Worm (Caenorhabditis elegans): ENCODE measurements around the gene pqn-87.
A peak's percentile ranks its signal among the peaks of the same experiment; 100 is the strongest.

The pqn-87 gene

DNA sequence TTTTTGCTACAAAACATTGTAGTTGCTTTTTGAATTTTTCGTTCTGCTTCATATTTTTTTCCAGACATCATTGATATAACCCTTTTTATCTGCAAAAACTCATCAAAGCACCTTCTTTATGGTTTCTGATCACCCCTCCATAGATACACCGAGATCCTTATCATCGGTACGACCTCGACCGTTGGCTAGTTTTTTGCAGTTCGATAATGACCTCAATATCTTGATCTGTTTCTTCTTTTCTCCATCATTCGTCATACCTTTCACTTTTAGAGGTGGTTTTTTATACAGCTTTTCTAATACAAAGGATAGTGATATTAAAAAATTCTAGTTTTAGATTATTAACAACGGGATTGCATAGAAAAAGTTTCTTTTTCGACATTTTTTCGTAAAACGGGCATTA lies 14.6 kb upstream of the pqn-87 start (continued):
- TF ChIP-seq elt-1 (tag; optimal IDR thresholded peaks at IDR 0.05), result peak; percentile 50
- TF ChIP-seq nhr-12 (tag; optimal IDR thresholded peaks at IDR 0.05), result no peak
- no peak for TF ChIP-seq Y55F3AM.14 (GFP tag; optimal IDR thresholded peaks at IDR 0.05)

DNA sequence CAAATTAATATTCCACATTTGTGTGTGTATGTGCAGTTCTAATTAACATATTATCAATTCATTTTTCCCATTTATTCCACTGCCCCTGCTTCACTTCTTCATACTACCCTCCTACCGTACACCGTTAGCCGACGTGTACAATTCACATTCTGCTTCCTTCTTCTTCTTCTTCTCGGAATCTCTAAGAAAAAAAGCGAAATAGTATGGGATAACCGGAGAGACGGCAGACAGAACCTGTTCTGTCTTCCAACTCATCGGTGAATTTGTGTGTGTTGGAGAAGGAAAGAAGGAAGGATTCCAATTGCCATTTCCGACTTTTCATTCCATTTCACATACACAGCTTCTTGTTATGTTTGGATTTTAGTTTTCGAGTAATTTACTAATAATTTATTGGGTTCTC lies 12.7 kb upstream of the pqn-87 start:
- TF ChIP-seq Y55F3AM.14 (GFP tag; optimal IDR thresholded peaks at IDR 0.05) (no peak), fos-1 (tag; optimal IDR thresholded peaks at IDR 0.05) (peak; percentile 52), nhr-6 (tag; optimal IDR thresholded peaks at IDR 0.05) (no peak), lin-11 (tag; optimal IDR thresholded peaks at IDR 0.05) (no peak), unc-55 (GFP tag; optimal IDR thresholded peaks at IDR 0.05) (no peak), nhr-25 (tag; optimal IDR thresholded peaks at IDR 0.05) (peak; percentile 46), R02D3.7 (tag; optimal IDR thresholded peaks at IDR 0.05) (no peak), egl-27 (tag; optimal IDR thresholded peaks at IDR 0.05) (peak; percentile 26), nhr-21 (tag; optimal IDR thresholded peaks at IDR 0.05) (peak; percentile 26), ama-1 (optimal IDR thresholded peaks at IDR 0.05) (no peak), unc-62 (GFP tag; optimal IDR thresholded peaks at IDR 0.05) (no peak), lin-13 (GFP tag; optimal IDR thresholded peaks at IDR 0.05) (no peak), nhr-10 (tag; optimal IDR thresholded peaks at IDR 0.05) (no peak), lsy-2 (tag; optimal IDR thresholded peaks at IDR 0.05) (peak in 1 of 2 experiments; percentile 67), alr-1 (tag; optimal IDR thresholded peaks at IDR 0.05) (no peak)

DNA sequence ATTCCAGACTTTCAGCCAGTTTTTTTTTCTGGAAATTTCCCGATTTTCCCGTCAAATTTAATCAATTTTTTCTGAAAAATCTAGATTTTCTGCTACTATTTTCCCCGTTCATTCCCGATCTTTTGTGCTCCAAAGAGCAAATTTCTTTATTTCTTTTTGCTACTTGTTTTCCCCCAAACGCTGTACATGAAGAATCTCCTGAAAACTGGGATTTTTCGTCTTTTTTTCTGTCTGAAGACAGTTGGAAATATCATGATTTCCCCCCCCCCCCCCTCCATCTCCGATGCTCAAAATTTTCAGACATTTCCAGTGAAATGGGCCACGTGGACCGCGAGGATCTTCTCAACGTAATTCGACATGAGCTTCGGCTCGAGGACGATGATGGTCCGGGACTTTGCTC lies 3.1 kb upstream of the pqn-87 start, which contains the start of gene sinh-1:
sinh-1 (plus strand) TSS at position 301 of the 400 bp plus-strand sequence.
- TF ChIP-seq nhr-23 (tag; optimal IDR thresholded peaks at IDR 0.05), result no peak
- TF ChIP-seq nhr-12 (tag; optimal IDR thresholded peaks at IDR 0.05), result no peak
- TF ChIP-seq nhr-21 (tag; optimal IDR thresholded peaks at IDR 0.05), result no peak

DNA sequence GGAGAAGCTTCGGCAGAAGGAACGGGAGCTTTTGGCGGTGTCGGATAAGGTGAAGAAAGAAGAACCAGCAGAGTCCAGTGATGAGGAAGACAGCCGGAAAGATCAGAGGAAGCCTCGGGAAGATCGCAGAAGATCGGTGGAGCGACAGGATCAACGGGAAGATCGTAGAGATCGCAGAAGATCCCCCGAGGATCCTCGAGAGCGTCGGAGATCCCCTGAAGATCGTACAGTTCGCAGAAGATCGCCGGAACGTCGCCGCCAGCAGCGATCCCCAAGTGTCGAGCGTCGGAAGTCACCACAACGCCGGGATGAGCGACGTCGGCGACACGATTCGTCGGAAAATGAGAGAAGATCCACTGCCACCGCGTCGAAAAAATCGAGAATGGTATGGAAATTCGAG lies 1.3 kb upstream of the pqn-87 start:
- TF ChIP-seq nhr-21 (tag; optimal IDR thresholded peaks at IDR 0.05), result no peak
- TF ChIP-seq ztf-11 (tag; optimal IDR thresholded peaks at IDR 0.05), result no peak
- TF ChIP-seq C34F6.9 (tag; optimal IDR thresholded peaks at IDR 0.05), result no peak
- no peak for TF ChIP-seq egl-27 (tag; optimal IDR thresholded peaks at IDR 0.05)
- TF ChIP-seq F13H6.1 (tag; optimal IDR thresholded peaks at IDR 0.05), result no peak
- TF ChIP-seq lsy-2 (tag; optimal IDR thresholded peaks at IDR 0.05), result no peak
- no peak for TF ChIP-seq fos-1 (tag; optimal IDR thresholded peaks at IDR 0.05)
- no peak for TF ChIP-seq unc-39 (tag; optimal IDR thresholded peaks at IDR 0.05)
- TF ChIP-seq sem-4 (tag; optimal IDR thresholded peaks at IDR 0.05), result no peak

DNA sequence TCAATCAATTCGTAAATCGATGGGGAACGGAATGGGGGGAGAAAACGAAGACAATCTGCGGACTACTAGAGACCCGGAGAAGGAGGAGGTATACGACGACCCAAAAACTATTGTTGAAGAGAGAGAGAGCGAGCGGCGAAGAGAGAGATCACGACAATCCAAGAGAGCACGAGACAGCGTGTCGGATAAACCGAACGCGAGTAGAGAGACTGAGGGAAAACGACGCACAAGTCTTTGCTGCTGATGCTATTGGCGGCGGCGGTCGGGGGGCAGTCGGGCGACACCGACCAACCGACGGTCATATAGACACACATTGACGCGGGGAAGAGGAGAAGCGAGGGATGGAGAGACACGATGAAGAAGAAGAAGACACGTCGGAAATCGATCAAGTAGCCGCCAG lies 2.4 kb downstream of the pqn-87 start:
- TF ChIP-seq fos-1 (tag; optimal IDR thresholded peaks at IDR 0.05) (peak; percentile 79), nhr-21 (tag; optimal IDR thresholded peaks at IDR 0.05) (peak; percentile 57), gmeb-1 (tag; optimal IDR thresholded peaks at IDR 0.05) (peak; percentile 54), blmp-1 (tag; optimal IDR thresholded peaks at IDR 0.05; ENCODE audit: insufficient read depth) (peak; percentile 62), ztf-1 (GFP tag; conservative IDR thresholded peaks at IDR 0.05) (no peak), elt-1 (tag; optimal IDR thresholded peaks at IDR 0.05) (no peak), ztf-4 (tag; optimal IDR thresholded peaks at IDR 0.05) (peak; percentile 5), lin-11 (tag; optimal IDR thresholded peaks at IDR 0.05) (peak; percentile 66), mdl-1 (tag; optimal IDR thresholded peaks at IDR 0.05) (peak; percentile 53 to 57), ceh-16 (tag; optimal IDR thresholded peaks at IDR 0.05) (no peak), crh-2 (tag; optimal IDR thresholded peaks at IDR 0.05) (peak; percentile 83), sma-9 (GFP tag; optimal IDR thresholded peaks at IDR 0.05) (peak; percentile 42), sma-9 (tag; optimal IDR thresholded peaks at IDR 0.05) (no peak), C34F6.9 (tag; optimal IDR thresholded peaks at IDR 0.05) (peak; percentile 86), mab-5 (tag; optimal IDR thresholded peaks at IDR 0.05) (peak; percentile 68), nhr-25 (tag; optimal IDR thresholded peaks at IDR 0.05) (peak; percentile 62), F13H6.1 (tag; optimal IDR thresholded peaks at IDR 0.05) (peak; percentile 91), sem-4 (tag; optimal IDR thresholded peaks at IDR 0.05) (peak; percentile 47), nhr-129 (tag; optimal IDR thresholded peaks at IDR 0.05) (peak; percentile 93), ZK546.5 (tag; optimal IDR thresholded peaks at IDR 0.05) (no peak), nhr-10 (tag; optimal IDR thresholded peaks at IDR 0.05) (no peak), lin-39 (tag; optimal IDR thresholded peaks at IDR 0.05) (no peak), Y55F3AM.14 (GFP tag; optimal IDR thresholded peaks at IDR 0.05) (peak; percentile 34), snpc-4 (tag; optimal IDR thresholded peaks at IDR 0.05) (peak; percentile 92), zag-1 (tag; optimal IDR thresholded peaks at IDR 0.05) (peak; percentile 57), aly-2 (tag; optimal IDR thresholded peaks at IDR 0.05) (no peak), egl-27 (tag; optimal IDR thresholded peaks at IDR 0.05) (peak; percentile 37), unc-55 (GFP tag; optimal IDR thresholded peaks at IDR 0.05) (peak; percentile 72), lsy-2 (tag; optimal IDR thresholded peaks at IDR 0.05) (peak; percentile 40 to 73), lin-13 (GFP tag; optimal IDR thresholded peaks at IDR 0.05) (peak; percentile 79), ceh-82 (tag; optimal IDR thresholded peaks at IDR 0.05) (peak; percentile 31), sma-3 (GFP tag; optimal IDR thresholded peaks at IDR 0.05) (peak; percentile 77)
